Worm (Caenorhabditis elegans): Measurements from ENCODE around the gene pie-1.

- TF ChIP-seq ztf-23 (GFP tag; IDR thresholded peaks at IDR 0.05), result no peak
- no peak for TF ChIP-seq flt-1 (GFP tag; IDR thresholded peaks at IDR 0.05)
- no peak for TF ChIP-seq ref-1 (GFP tag; conservative IDR thresholded peaks at IDR 0.05)
- no peak for TF ChIP-seq ztf-29 (GFP tag; IDR thresholded peaks at IDR 0.05)
- no peak for TF ChIP-seq med-1 (GFP tag; optimal IDR thresholded peaks at IDR 0.05; ENCODE audit: insufficient read depth)
- TF ChIP-seq tab-1 (GFP tag; IDR thresholded peaks at IDR 0.05), result no peak
- no peak for TF ChIP-seq cog-1 (tag; optimal IDR thresholded peaks at IDR 0.05)
- TF ChIP-seq klf-2 (GFP tag; conservative IDR thresholded peaks at IDR 0.05), result no peak
- peak; percentile 58; the same call in 1 of the 2 replicates for TF ChIP-seq T22C8.4 (GFP tag; IDR thresholded peaks at IDR 0.05)
Measured at ce11 chrIII:12411059-12411458, 15.6 kb upstream of the pie-1 start.
